Fruit fly (Drosophila melanogaster) whole organism, embryonic: Measurements from ENCODE around the gene ZIPIC.

Source experiments
- Awh ChIP-seq: fragments of 200-800 bp; sonication (Bioruptor generic); IDR thresholded peaks from 2 replicates; pipeline ENCODE4, ENCODE4 v1.3.6; 2022; ENCODE audit warnings: missing biosample characterization, missing genetic modification characterization
- B-H2 ChIP-seq: fragments of 200-800 bp; sonication (Bioruptor generic); optimal IDR thresholded peaks from 2 replicates; lab custom pipeline; 2018; ENCODE audit warnings: missing biosample characterization, mild to moderate bottlenecking, missing genetic modification characterization
- CG10274 ChIP-seq: fragments of 200-800 bp; sonication (Bioruptor generic); optimal IDR thresholded peaks from 3 replicates; lab custom pipeline; 2017; ENCODE audit warnings: missing biosample characterization, mild to moderate bottlenecking, missing genetic modification characterization
- CG10321 ChIP-seq: fragments of 200-800 bp; sonication (Bioruptor generic); IDR thresholded peaks from 2 replicates; pipeline ENCODE4 v1.3.6; 2022; ENCODE audit warnings: missing biosample characterization, missing genetic modification characterization
- CG10366 ChIP-seq: fragments of 200-800 bp; sonication (Bioruptor generic); IDR thresholded peaks from 2 replicates; pipeline ENCODE4 v1.3.6; 2022; ENCODE audit warnings: missing biosample characterization, missing genetic modification characterization
- CG10431 ChIP-seq: fragments of 200-800 bp; sonication (Bioruptor generic); optimal IDR thresholded peaks from 3 replicates; lab custom pipeline; 2018; ENCODE audit warnings: missing biosample characterization, mild to moderate bottlenecking, missing genetic modification characterization
- CG11398 ChIP-seq: fragments of 200-800 bp; sonication (Bioruptor generic); optimal IDR thresholded peaks from 2 replicates; lab custom pipeline; 2016; ENCODE audit warnings: missing biosample characterization, missing genetic modification characterization
- CG11695 ChIP-seq: fragments of 200-800 bp; sonication (Bioruptor generic); IDR thresholded peaks from 3 replicates; pipeline ENCODE4 v1.3.6; 2022; ENCODE audit warnings: missing biosample characterization, missing genetic modification characterization
- CG13424 ChIP-seq: fragments of 200-800 bp; sonication (Bioruptor generic); optimal IDR thresholded peaks from 2 replicates; lab custom pipeline; 2019; ENCODE audit warnings: missing biosample characterization, mild to moderate bottlenecking, missing genetic modification characterization, moderate library complexity
- CG14441 ChIP-seq: fragments of 200-800 bp; sonication (Bioruptor generic); IDR thresholded peaks from 2 replicates; pipeline ENCODE4 v1.3.6; 2022; ENCODE audit warnings: missing biosample characterization, missing genetic modification characterization
- CG2678 ChIP-seq: fragments of 200-800 bp; sonication (Bioruptor generic); optimal IDR thresholded peaks from 3 replicates; lab custom pipeline; 2019; ENCODE audit warnings: missing biosample characterization, mild to moderate bottlenecking, missing genetic modification characterization, moderate library complexity
- CG3163 ChIP-seq: fragments of 200-800 bp; sonication (Bioruptor generic); optimal IDR thresholded peaks from 3 replicates; lab custom pipeline; 2016; ENCODE audit warnings: missing biosample characterization, missing genetic modification characterization
- CG32532 ChIP-seq: fragments of 200-800 bp; sonication (Bioruptor generic); IDR thresholded peaks from 2 replicates; pipeline ENCODE4 v1.3.6; 2022; ENCODE audit warnings: missing biosample characterization, missing genetic modification characterization
- CG3281 ChIP-seq: fragments of 200-800 bp; sonication (Bioruptor generic); optimal IDR thresholded peaks from 3 replicates; lab custom pipeline; 2017; ENCODE audit warnings: missing biosample characterization, mild to moderate bottlenecking, missing genetic modification characterization
- CG33213 ChIP-seq: fragments of 200-800 bp; sonication (Bioruptor generic); optimal IDR thresholded peaks from 3 replicates; lab custom pipeline; 2016; ENCODE audit warnings: missing biosample characterization, missing genetic modification characterization
- CG3995 ChIP-seq: fragments of 200-800 bp; sonication (Bioruptor generic); optimal IDR thresholded peaks from 3 replicates; lab custom pipeline; 2016; ENCODE audit warnings: missing biosample characterization, missing genetic modification characterization
- CG4360 ChIP-seq: fragments of 200-800 bp; sonication (Bioruptor generic); IDR thresholded peaks from 2 replicates; pipeline ENCODE4 v1.3.6; 2022; ENCODE audit warnings: missing biosample characterization, missing genetic modification characterization
- CG4854 ChIP-seq: fragments of 200-800 bp; sonication (Bioruptor generic); optimal IDR thresholded peaks from 2 replicates; lab custom pipeline; 2016; ENCODE audit warnings: missing biosample characterization, missing genetic modification characterization, inconsistent platforms
- CG9817 ChIP-seq: fragments of 200-800 bp; sonication (Bioruptor generic); optimal IDR thresholded peaks from 2 replicates; lab custom pipeline; 2018; ENCODE audit warnings: missing biosample characterization, mild to moderate bottlenecking, missing genetic modification characterization, moderate library complexity
- Chrac-16 ChIP-seq: fragments of 200-800 bp; sonication (Bioruptor generic); optimal IDR thresholded peaks from 3 replicates; lab custom pipeline; 2016; ENCODE audit warnings: missing biosample characterization, missing genetic modification characterization
- Deaf1 ChIP-seq: fragments of 200-800 bp; optimal IDR thresholded peaks from 3 replicates; lab custom pipeline; 2019; ENCODE audit warnings: missing biosample characterization, mild to moderate bottlenecking, missing genetic modification characterization, moderate library complexity
- Eip74EF ChIP-seq, 2 experiments: fragments of 200-800 bp in 1 of 2; fragments of >200 bp in 1 of 2; sonication (Bioruptor generic) in 1 of 2; optimal IDR thresholded peaks; 2 replicates each; lab custom pipeline; 2017 to 2019; ENCODE audit warnings: missing biosample characterization in 2 of 2, missing genetic modification characterization in 2 of 2, mild to moderate bottlenecking in 1 of 2, moderate library complexity in 1 of 2
- H15 ChIP-seq: fragments of 200-800 bp; sonication (Bioruptor generic); IDR thresholded peaks from 3 replicates; pipeline ENCODE4 v1.3.6; 2022; ENCODE audit warnings: missing biosample characterization, missing genetic modification characterization
- HLH4C ChIP-seq: fragments of 200-800 bp; sonication (Bioruptor generic); IDR thresholded peaks from 3 replicates; pipeline ENCODE4 v1.3.6; 2022; ENCODE audit warnings: missing biosample characterization, missing genetic modification characterization; ENCODE audit not compliant: partially characterized antibody
- Hmr ChIP-seq: fragments of 200-800 bp; sonication (Bioruptor generic); optimal IDR thresholded peaks from 3 replicates; lab custom pipeline; 2017; ENCODE audit warnings: mild to moderate bottlenecking, missing biosample characterization, missing genetic modification reagents, missing genetic modification characterization
- Max ChIP-seq: fragments of 200-800 bp; sonication (Bioruptor generic); optimal IDR thresholded peaks from 2 replicates; lab custom pipeline; 2016; ENCODE audit warnings: missing biosample characterization, mild to moderate bottlenecking, missing genetic modification characterization
- Myb ChIP-seq: fragments of 200-800 bp; sonication (Bioruptor generic); optimal IDR thresholded peaks from 2 replicates; lab custom pipeline; 2016; ENCODE audit warnings: missing biosample characterization, missing genetic modification characterization
- Optix ChIP-seq: fragments of 200-800 bp; sonication (Bioruptor generic); IDR thresholded peaks from 3 replicates; pipeline ENCODE4 v1.3.6; 2022; ENCODE audit warnings: missing biosample characterization, missing genetic modification characterization
- Pdp1 ChIP-seq, 2 experiments: fragments of 200-800 bp; sonication (Bioruptor generic); optimal IDR thresholded peaks; 3 replicates each; lab custom pipeline; 2016; ENCODE audit warnings: missing biosample characterization in 2 of 2, missing genetic modification characterization in 2 of 2, mild to moderate bottlenecking in 1 of 2, moderate library complexity in 1 of 2
- Rx ChIP-seq: fragments of 200-800 bp; sonication (Bioruptor generic); IDR thresholded peaks from 2 replicates; pipeline ENCODE4 v1.3.6; 2022; ENCODE audit warnings: missing biosample characterization, missing genetic modification characterization
- TFAM ChIP-seq: fragments of 200-800 bp; sonication (Bioruptor generic); optimal IDR thresholded peaks from 2 replicates; lab custom pipeline; 2017; ENCODE audit warnings: missing biosample characterization, missing genetic modification characterization, inconsistent platforms
- Taf1 ChIP-seq: fragments of 200-800 bp; sonication (Bioruptor generic); IDR thresholded peaks from 2 replicates; pipeline ENCODE4 v1.3.6; 2022; ENCODE audit warnings: missing biosample characterization, missing genetic modification characterization
- Xbp1 ChIP-seq: fragments of 200-800 bp; sonication (Bioruptor generic); optimal IDR thresholded peaks from 3 replicates; lab custom pipeline; 2016; ENCODE audit warnings: missing biosample characterization, mild to moderate bottlenecking, missing genetic modification characterization
- ac ChIP-seq: fragments of 200-800 bp; sonication (Bioruptor generic); optimal IDR thresholded peaks from 3 replicates; lab custom pipeline; 2017; ENCODE audit warnings: missing biosample characterization, mild to moderate bottlenecking, missing genetic modification characterization
- ato ChIP-seq: fragments of 200-800 bp; sonication (Bioruptor generic); IDR thresholded peaks from 2 replicates; pipeline ENCODE4 v1.3.6; 2022; ENCODE audit warnings: missing biosample characterization, missing genetic modification characterization; ENCODE audit not compliant: partially characterized antibody
- cato ChIP-seq: fragments of 200-800 bp; sonication (Bioruptor generic); optimal IDR thresholded peaks from 2 replicates; lab custom pipeline; 2016; ENCODE audit warnings: missing biosample characterization, missing genetic modification characterization, borderline replicate concordance
- gsb ChIP-seq: fragments of 200-800 bp; sonication (Bioruptor generic); IDR thresholded peaks from 2 replicates; pipeline ENCODE4 v1.3.6; 2022; ENCODE audit warnings: missing biosample characterization, missing genetic modification characterization
- h ChIP-seq: fragments of >200 bp; optimal IDR thresholded peaks from 2 replicates; lab custom pipeline; 2017
- hb ChIP-seq: fragments of 200-800 bp; sonication (Bioruptor generic); IDR thresholded peaks from 3 replicates; pipeline ENCODE4 v1.3.6; 2022; ENCODE audit warnings: missing biosample characterization, missing genetic modification characterization; ENCODE audit not compliant: partially characterized antibody
- hth ChIP-seq: fragments of >200 bp; optimal IDR thresholded peaks from 2 replicates; lab custom pipeline; 2017; ENCODE audit warnings: inconsistent platforms
- insv ChIP-seq, 2 experiments: fragments of 200-800 bp; sonication (Bioruptor generic); optimal IDR thresholded peaks; 3 replicates each; lab custom pipeline; 2016 to 2018; ENCODE audit warnings: missing biosample characterization in 2 of 2, missing genetic modification characterization in 2 of 2
- jumu ChIP-seq: fragments of 200-800 bp; sonication (Bioruptor generic); optimal IDR thresholded peaks from 3 replicates; lab custom pipeline; 2016; ENCODE audit warnings: missing biosample characterization, missing genetic modification characterization
- pzg ChIP-seq: fragments of 200-800 bp; sonication (Bioruptor generic); optimal IDR thresholded peaks from 3 replicates; lab custom pipeline; 2018; ENCODE audit warnings: missing biosample characterization, mild to moderate bottlenecking, missing genetic modification characterization, moderate library complexity
- slbo ChIP-seq: fragments of 200-800 bp; sonication (Bioruptor generic); IDR thresholded peaks from 2 replicates; pipeline ENCODE4 v1.3.6; 2022; ENCODE audit warnings: missing biosample characterization, missing genetic modification characterization
- sna ChIP-seq: fragments of 200-800 bp; sonication (Bioruptor generic); IDR thresholded peaks from 2 replicates; pipeline ENCODE4 v1.3.6; 2022; ENCODE audit warnings: missing biosample characterization, missing genetic modification characterization; ENCODE audit not compliant: partially characterized antibody
- sug ChIP-seq: fragments of 200-800 bp; optimal IDR thresholded peaks from 2 replicates; lab custom pipeline; 2019; ENCODE audit warnings: missing biosample characterization, mild to moderate bottlenecking, missing genetic modification characterization, moderate library complexity
- tio ChIP-seq: fragments of 200-800 bp; sonication (Bioruptor generic); optimal IDR thresholded peaks from 2 replicates; lab custom pipeline; 2017; ENCODE audit warnings: missing biosample characterization, missing genetic modification characterization, inconsistent platforms
- unpg ChIP-seq: fragments of 200-800 bp; sonication (Bioruptor generic); optimal IDR thresholded peaks from 3 replicates; lab custom pipeline; 2018; ENCODE audit warnings: missing biosample characterization, mild to moderate bottlenecking, missing genetic modification characterization, moderate library complexity
- vnd ChIP-seq: fragments of 200-800 bp; sonication (Bioruptor generic); IDR thresholded peaks from 3 replicates; pipeline ENCODE4 v1.3.6; 2022; ENCODE audit warnings: missing biosample characterization, missing genetic modification characterization; ENCODE audit not compliant: partially characterized antibody
- zf30C ChIP-seq: fragments of 200-800 bp; sonication (Bioruptor generic); optimal IDR thresholded peaks from 3 replicates; lab custom pipeline; 2018; ENCODE audit warnings: missing biosample characterization, mild to moderate bottlenecking, missing genetic modification characterization

Gene ZIPIC

DNA sequence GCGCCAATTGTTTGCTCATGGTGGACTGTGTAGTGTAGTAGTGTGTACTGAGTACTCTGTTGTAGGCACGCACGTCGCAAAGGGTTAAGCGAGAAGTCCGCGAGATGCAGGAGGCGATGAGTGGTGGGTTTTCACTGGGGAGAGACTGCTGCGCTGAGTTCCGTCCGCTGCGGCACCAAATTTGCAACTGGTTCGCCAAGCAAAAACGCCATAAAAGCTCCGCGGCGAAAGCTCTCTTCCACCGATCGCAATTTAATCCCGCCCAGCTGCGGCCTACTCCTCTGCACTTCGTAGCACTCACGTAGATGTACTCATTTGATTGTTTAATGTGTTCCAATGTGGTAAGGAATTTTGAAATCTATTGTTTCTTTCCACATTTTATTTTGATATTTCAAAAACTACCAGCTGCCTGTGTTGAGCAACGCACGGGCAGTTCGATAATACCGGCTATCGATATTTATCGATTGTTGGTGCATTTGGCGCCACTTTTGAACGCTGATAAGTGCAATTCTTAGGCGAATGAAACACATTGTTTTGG lies 21.6 kb downstream of the ZIPIC start, which contains the start of gene CG7920 (continued):
- TF ChIP-seq tio (GFP tag; lab: Kevin White, UChicago) (no peak), CG3995 (GFP tag; lab: Kevin White, UChicago) (no peak), zf30C (GFP tag; lab: Kevin White, UChicago) (no peak), Eip74EF (GFP tag; optimal IDR thresholded peaks at IDR 0.05; lab: Kevin White, UChicago) (no peak), Deaf1 (tag; lab: Kevin White, UChicago) (peak; percentile 27), H15 (no peak), CG14441 (GFP tag; lab: Robert Waterston, UW) (no peak), CG33213 (peak; percentile 42), hb (GFP tag; lab: Robert Waterston, UW) (peak; percentile 65; the same call in 1 of the 3 replicates), insv (GFP tag; optimal IDR thresholded peaks at IDR 0.05; lab: Kevin White, UChicago) (no peak), CG10274 (GFP tag; lab: Kevin White, UChicago) (peak; percentile 16), Awh (GFP tag; lab: Robert Waterston, UW) (no peak), hth (lab: Kevin White, UChicago) (no peak), Xbp1 (GFP tag; lab: Kevin White, UChicago) (peak; percentile 19), Chrac-16 (GFP tag; lab: Kevin White, UChicago) (no peak), Pdp1 (GFP tag; optimal IDR thresholded peaks at IDR 0.05; lab: Kevin White, UChicago) (peak in 1 of 2 experiments; percentile 10), slbo (peak; percentile 22; the same call in 1 of the 2 replicates), Hmr (GFP tag; lab: Kevin White, UChicago) (peak; percentile 69), CG3281 (GFP tag; lab: Kevin White, UChicago) (peak; percentile 46), ac (GFP tag; lab: Kevin White, UChicago) (no peak), CG10366 (GFP tag; lab: Robert Waterston, UW) (no peak), unpg (GFP tag; lab: Kevin White, UChicago) (peak; percentile 8), ato (GFP tag; lab: Robert Waterston, UW) (peak; percentile 61; the same call in 1 of the 2 replicates), TFAM (GFP tag; lab: Kevin White, UChicago) (no peak), Max (GFP tag; lab: Kevin White, UChicago) (no peak), sna (GFP tag; lab: Robert Waterston, UW) (peak; percentile 83), sug (no peak), CG2678 (tag; lab: Kevin White, UChicago) (peak; percentile 10), jumu (no peak), CG3163 (GFP tag; lab: Kevin White, UChicago) (no peak), h (lab: Kevin White, UChicago) (no peak), CG10321 (GFP tag; lab: Robert Waterston, UW) (0 out of 2 replicates have a peak, but pooled peaks have one; percentile 27), Rx (GFP tag; lab: Robert Waterston, UW) (no peak), HLH4C (GFP tag; lab: Robert Waterston, UW) (peak; percentile 71), B-H2 (GFP tag; lab: Kevin White, UChicago) (no peak), Myb (GFP tag; lab: Kevin White, UChicago) (peak; percentile 79), cato (GFP tag; lab: Kevin White, UChicago) (no peak), CG9817 (tag; lab: Kevin White, UChicago) (no peak), CG4854 (no peak), CG11398 (GFP tag; lab: Kevin White, UChicago) (no peak), CG13424 (tag; lab: Kevin White, UChicago) (no peak), CG10431 (GFP tag; lab: Kevin White, UChicago) (no peak), CG4360 (no peak), vnd (GFP tag; lab: Robert Waterston, UW) (peak; percentile 75), Taf1 (GFP tag; lab: Robert Waterston, UW) (no peak), gsb (no peak), Optix (GFP tag; lab: Robert Waterston, UW) (no peak), pzg (GFP tag; lab: Kevin White, UChicago) (peak; percentile 86), CG32532 (GFP tag; lab: Robert Waterston, UW) (peak; percentile 41; the same call in 1 of the 2 replicates), CG11695 (no peak)
